Fruit fly (Drosophila melanogaster) whole organism: Measurements from ENCODE around the gene put.

Source experiments
- CG8478 ChIP-seq: fragments of >200 bp; optimal IDR thresholded peaks from 2 replicates; lab custom pipeline; 2018; ENCODE audit warnings: inconsistent platforms
- EcR ChIP-seq, 2 experiments: fragments of >200 bp; optimal IDR thresholded peaks; 2 replicates each; lab custom pipeline; 2017; ENCODE audit warnings: missing biosample characterization in 2 of 2, missing genetic modification characterization in 2 of 2, missing genetic modification reagents in 2 of 2
- pan ChIP-seq: fragments of >200 bp; optimal IDR thresholded peaks from 2 replicates; lab custom pipeline; 2017
- psq ChIP-seq: fragments of >200 bp; optimal IDR thresholded peaks from 2 replicates; lab custom pipeline; 2017
- usp ChIP-seq: fragments of >200 bp; optimal IDR thresholded peaks from 2 replicates; lab custom pipeline; 2017; ENCODE audit warnings: missing biosample characterization, missing genetic modification characterization, mixed read lengths

dm6 chr3R:14652301-14652880, 26.9 kb upstream of the put start:
- TF ChIP-seq usp (GFP tag; lab: Kevin White, UChicago) (no peak), psq (lab: Kevin White, UChicago) (no peak), pan (no peak), CG8478 (lab: Kevin White, UChicago) (no peak), EcR (GFP tag; optimal IDR thresholded peaks at IDR 0.05; lab: Kevin White, UChicago) (no peak)
